Worm (Caenorhabditis elegans): ENCODE data around the gene srx-6.
"Not testable (repeated sequence)": the region's sequence is repeated elsewhere in the genome, so short reads cannot be mapped to it uniquely, and the experiment has no call there.

The srx-6 gene

ce11 chrV:7352186-7353053 is 39.3 kb upstream of the srx-6 start, which contains the start of the genes srh-231 and srh-275:
srh-231 (minus strand) TSS chrV:7352236.
srh-275 (plus strand) TSS chrV:7353003.
- TF ChIP-seq lin-15B (tag; optimal IDR thresholded peaks at IDR 0.05), result no peak
- no peak for TF ChIP-seq nhr-43 (tag; optimal IDR thresholded peaks at IDR 0.05; ENCODE audit: poor library complexity, severe bottlenecking)
- TF ChIP-seq pha-4 (tag; optimal IDR thresholded peaks at IDR 0.05), result no peak
- TF ChIP-seq ceh-9 (tag; optimal IDR thresholded peaks at IDR 0.05), result no peak
- no peak for TF ChIP-seq skn-1 (tag; optimal IDR thresholded peaks at IDR 0.05)
- no peak for TF ChIP-seq unc-62 (GFP tag; optimal IDR thresholded peaks at IDR 0.05)
- no peak for TF ChIP-seq lin-39 (tag; optimal IDR thresholded peaks at IDR 0.05)
- no peak for TF ChIP-seq ama-1 (optimal IDR thresholded peaks at IDR 0.05)
- no peak for TF ChIP-seq elt-2 (tag; optimal IDR thresholded peaks at IDR 0.05)
- no peak for TF ChIP-seq aly-2 (tag; optimal IDR thresholded peaks at IDR 0.05)
- no peak for TF ChIP-seq mdl-1 (tag; optimal IDR thresholded peaks at IDR 0.05)
- no peak for TF ChIP-seq daf-12 (tag; optimal IDR thresholded peaks at IDR 0.05)
- no peak for TF ChIP-seq nhr-23 (tag; optimal IDR thresholded peaks at IDR 0.05)
- TF ChIP-seq ztf-11 (tag; optimal IDR thresholded peaks at IDR 0.05), result no peak
- TF ChIP-seq nhr-28 (tag; optimal IDR thresholded peaks at IDR 0.05), result no peak
- TF ChIP-seq eor-1 (tag; optimal IDR thresholded peaks at IDR 0.05), result no peak
- no peak for TF ChIP-seq zag-1 (tag; optimal IDR thresholded peaks at IDR 0.05)
- no peak for TF ChIP-seq pqm-1 (tag; optimal IDR thresholded peaks at IDR 0.05)

DNA sequence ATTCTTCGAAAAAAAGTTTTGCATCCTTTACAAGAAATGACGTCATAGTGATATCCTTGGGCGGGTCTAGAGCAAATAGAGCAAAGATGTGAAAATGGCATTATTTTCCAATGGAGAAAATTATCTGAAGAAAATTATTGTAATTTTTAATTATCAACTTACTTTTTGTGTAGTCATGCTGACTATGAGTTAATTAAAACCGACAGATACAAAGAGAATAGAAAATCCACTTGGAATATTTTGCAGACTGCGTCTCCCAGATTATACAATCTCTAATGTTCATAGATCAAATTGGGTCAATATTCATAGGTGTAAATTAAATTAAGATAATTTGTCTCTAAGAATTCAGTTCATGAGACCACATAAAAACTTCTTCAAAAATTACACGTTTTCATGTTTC is 36.4 kb upstream of the srx-6 start, which contains the start of gene nhr-149:
Gene nhr-149, minus strand, starts transcription at position 101 of the 400 bp plus-strand sequence.
- TF ChIP-seq ceh-16 (tag; optimal IDR thresholded peaks at IDR 0.05), result no peak
- TF ChIP-seq nhr-12 (tag; optimal IDR thresholded peaks at IDR 0.05), result no peak
- no peak for TF ChIP-seq elt-3 (tag; optimal IDR thresholded peaks at IDR 0.05)
- no peak for TF ChIP-seq lsy-12 (tag; optimal IDR thresholded peaks at IDR 0.05)
- TF ChIP-seq nhr-67 (tag; optimal IDR thresholded peaks at IDR 0.05), result no peak
- no peak for TF ChIP-seq fos-1 (tag; optimal IDR thresholded peaks at IDR 0.05)
- TF ChIP-seq sea-2 (GFP tag; optimal IDR thresholded peaks at IDR 0.05), result no peak
- TF ChIP-seq fkh-2 (tag; optimal IDR thresholded peaks at IDR 0.05), result no peak
- TF ChIP-seq nhr-77 (tag; optimal IDR thresholded peaks at IDR 0.05), result no peak
- no peak for TF ChIP-seq hmg-11 (tag; optimal IDR thresholded peaks at IDR 0.05)

- not testable (repeated sequence) for TF ChIP-seq elt-1 (tag; optimal IDR thresholded peaks at IDR 0.05); sea-2 (GFP tag; optimal IDR thresholded peaks at IDR 0.05); fkh-10 (GFP tag; optimal IDR thresholded peaks at IDR 0.05)
Measured at ce11 chrV:7345494-7345893, 32.4 kb upstream of the srx-6 start, which contains the start of gene nhr-147. nhr-147 (plus strand) TSS chrV:7345794.

DNA sequence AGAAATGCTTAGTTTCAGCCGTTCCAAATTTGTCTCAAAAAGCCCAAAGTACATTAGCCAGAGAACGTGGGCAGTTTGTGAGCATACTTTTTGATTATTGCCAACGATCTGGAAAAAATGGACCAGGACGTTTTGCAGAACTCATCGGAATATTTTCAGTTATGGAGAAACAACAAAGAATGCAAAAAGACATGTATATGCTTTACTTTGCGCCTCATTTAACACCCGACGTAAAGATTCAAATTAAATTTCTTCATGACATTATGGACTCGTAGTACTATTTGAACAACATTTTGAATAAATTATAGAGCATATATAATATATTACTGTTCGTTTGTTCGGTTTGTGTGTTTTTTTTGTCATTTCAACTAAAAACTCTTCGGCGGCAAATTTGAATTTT is 30.4 kb upstream of the srx-6 start, which contains the start of gene srh-244:
Gene srh-244, plus strand, starts transcription at position 301 of the 400 bp plus-strand sequence.
- TF ChIP-seq fkh-2 (tag; optimal IDR thresholded peaks at IDR 0.05) (no peak), zag-1 (tag; optimal IDR thresholded peaks at IDR 0.05) (no peak), nhr-12 (tag; optimal IDR thresholded peaks at IDR 0.05) (no peak), daf-12 (tag; optimal IDR thresholded peaks at IDR 0.05) (no peak), egl-27 (tag; optimal IDR thresholded peaks at IDR 0.05) (no peak), nhr-25 (tag; optimal IDR thresholded peaks at IDR 0.05) (no peak), nhr-23 (tag; optimal IDR thresholded peaks at IDR 0.05) (no peak), pqm-1 (tag; optimal IDR thresholded peaks at IDR 0.05) (no peak)

ce11 chrV:7341942-7342341 is 28.8 kb upstream of the srx-6 start, which contains the start of the genes nhr-263 and nhr-148:
nhr-263 (minus strand) TSS chrV:7342042.
nhr-148 (plus strand) TSS chrV:7342156.
- TF ChIP-seq nhr-25 (tag; optimal IDR thresholded peaks at IDR 0.05), result peak; percentile 43
- TF ChIP-seq fkh-10 (GFP tag; optimal IDR thresholded peaks at IDR 0.05), result no peak

Data from whole organism, L3 larva.